Worm (Caenorhabditis elegans): ENCODE data around the gene C31E10.11.

Gene C31E10.11

DNA sequence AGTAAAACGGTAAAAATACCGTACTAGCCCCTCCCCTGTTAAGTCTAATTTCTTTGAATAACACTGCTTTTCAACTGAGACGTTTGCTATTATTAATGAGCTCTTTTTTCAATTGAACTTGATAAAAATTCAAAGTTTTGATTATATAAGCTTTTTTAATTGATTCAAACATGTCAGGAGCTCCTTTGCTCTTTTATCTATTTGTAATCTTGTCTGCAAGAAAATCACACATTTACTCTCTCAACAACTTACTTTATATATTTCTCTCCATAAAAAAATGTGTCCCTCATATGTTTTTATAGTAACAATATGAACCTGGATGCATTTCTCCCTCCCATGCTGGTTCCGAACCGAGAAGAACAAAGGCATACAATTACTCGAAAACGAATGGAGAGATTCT lies 29.7 kb upstream of the C31E10.11 start, which contains the start of gene C04C11.1:
Gene C04C11.1, plus strand, starts transcription at position 301 of the 400 bp plus-strand sequence.
- TF ChIP-seq ztf-3 (GFP tag; optimal IDR thresholded peaks at IDR 0.05): no peak
- TF ChIP-seq lag-1 (GFP tag; IDR thresholded peaks at IDR 0.05): no peak
- no peak for TF ChIP-seq C06A6.2 (GFP tag; conservative IDR thresholded peaks at IDR 0.05)
- no peak for TF ChIP-seq nfya-1 (tag; optimal IDR thresholded peaks at IDR 0.05; ENCODE audit: borderline replicate concordance, insufficient read depth)
- TF ChIP-seq gei-17 (GFP tag; optimal IDR thresholded peaks at IDR 0.05): no peak
- no peak for TF ChIP-seq F49E8.2 (tag; optimal IDR thresholded peaks at IDR 0.05; ENCODE audit: insufficient read depth)
- no peak for TF ChIP-seq Y95B8A.8 (GFP tag; IDR thresholded peaks at IDR 0.05)
- TF ChIP-seq F37B4.10 (GFP tag; IDR thresholded peaks at IDR 0.05): no peak
- TF ChIP-seq Y79H2A.3 (GFP tag; conservative IDR thresholded peaks at IDR 0.05): no peak
- TF ChIP-seq tbx-9 (tag; optimal IDR thresholded peaks at IDR 0.05; ENCODE audit: borderline replicate concordance): no peak
- TF ChIP-seq B0035.1 (tag; optimal IDR thresholded peaks at IDR 0.05): no peak

DNA sequence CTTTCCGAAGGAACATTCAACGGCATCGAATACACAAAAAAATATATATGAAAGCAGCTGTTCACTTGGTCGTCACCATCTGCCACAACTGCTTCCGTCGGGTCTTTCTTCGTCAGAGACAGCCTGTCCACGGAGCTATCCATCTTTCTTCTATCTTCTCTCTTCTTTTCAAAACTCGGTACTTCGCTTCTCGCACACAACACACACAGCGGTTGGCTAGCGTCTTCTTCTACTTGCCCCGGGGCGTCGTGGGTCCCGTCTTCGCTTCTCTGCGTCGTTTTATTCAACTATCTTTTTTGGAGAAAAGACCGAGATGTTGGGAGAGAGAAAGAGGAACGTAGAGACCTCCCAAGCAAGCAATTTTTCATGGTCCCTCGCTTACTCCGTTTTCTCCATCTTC lies 26.1 kb upstream of the C31E10.11 start:
- no peak for TF ChIP-seq snpc-1.1 (tag; optimal IDR thresholded peaks at IDR 0.05; ENCODE audit: insufficient read depth)
- TF ChIP-seq ztf-28 (GFP tag; IDR thresholded peaks at IDR 0.05): no peak
- TF ChIP-seq zfh-2 (GFP tag; conservative IDR thresholded peaks at IDR 0.05): peak; percentile 45; the same call in 1 of the 2 replicates
- no peak for TF ChIP-seq madf-3 (GFP tag; IDR thresholded peaks at IDR 0.05)
- no peak for TF ChIP-seq gei-17 (GFP tag; optimal IDR thresholded peaks at IDR 0.05)
- TF ChIP-seq C17E4.6 (GFP tag; IDR thresholded peaks at IDR 0.05): no peak
- TF ChIP-seq ceh-91 (GFP tag; IDR thresholded peaks at IDR 0.05): no peak
- TF ChIP-seq attf-5 (GFP tag; optimal IDR thresholded peaks at IDR 0.05): peak; percentile 12
- no peak for TF ChIP-seq sdz-38 (tag; optimal IDR thresholded peaks at IDR 0.05)
- TF ChIP-seq F52B5.7 (tag; optimal IDR thresholded peaks at IDR 0.05): peak; percentile 19
- peak; percentile 27; the same call in 1 of the 2 replicates for TF ChIP-seq hmg-1.2 (GFP tag; IDR thresholded peaks at IDR 0.05)
- no peak for TF ChIP-seq egrh-3 (GFP tag; IDR thresholded peaks at IDR 0.05)
- TF ChIP-seq rcor-1 (GFP tag; IDR thresholded peaks at IDR 0.05): peak; percentile 20; the same call in 1 of the 2 replicates
- peak; percentile 82 for TF ChIP-seq K12H6.12 (tag; optimal IDR thresholded peaks at IDR 0.05)
- no peak for TF ChIP-seq bed-2 (GFP tag; IDR thresholded peaks at IDR 0.05)
- no peak for TF ChIP-seq cebp-1 (GFP tag; IDR thresholded peaks at IDR 0.05)
- peak; percentile 47 for TF ChIP-seq cebp-1 (tag; optimal IDR thresholded peaks at IDR 0.05)
- TF ChIP-seq ztf-26 (tag; optimal IDR thresholded peaks at IDR 0.05): no peak
- no peak for TF ChIP-seq F39B2.1 (GFP tag; IDR thresholded peaks at IDR 0.05)
- TF ChIP-seq lin-35 (GFP tag; optimal IDR thresholded peaks at IDR 0.05): no peak
- TF ChIP-seq nhr-90 (tag; optimal IDR thresholded peaks at IDR 0.05): no peak
- no peak for TF ChIP-seq Y53F4B.3 (GFP tag; IDR thresholded peaks at IDR 0.05)
- no peak for TF ChIP-seq Y67H2A.10 (GFP tag; conservative IDR thresholded peaks at IDR 0.05)
- no peak for TF ChIP-seq repo-1 (tag; optimal IDR thresholded peaks at IDR 0.05)
- TF ChIP-seq F57A8.1 (GFP tag; optimal IDR thresholded peaks at IDR 0.05): no peak
- no peak for TF ChIP-seq Y56A3A.18 (GFP tag; IDR thresholded peaks at IDR 0.05)
- TF ChIP-seq nfya-2 (GFP tag; IDR thresholded peaks at IDR 0.05): no peak
- TF ChIP-seq K11D2.4 (GFP tag; IDR thresholded peaks at IDR 0.05): no peak
- 0 out of 2 replicates have a peak, but pooled peaks have one; percentile 37 for TF ChIP-seq nfyb-1 (GFP tag; IDR thresholded peaks at IDR 0.05)

All from whole organism, young adult.